Worm (Caenorhabditis elegans): ENCODE measurements around the gene K12H6.9.

DNA sequence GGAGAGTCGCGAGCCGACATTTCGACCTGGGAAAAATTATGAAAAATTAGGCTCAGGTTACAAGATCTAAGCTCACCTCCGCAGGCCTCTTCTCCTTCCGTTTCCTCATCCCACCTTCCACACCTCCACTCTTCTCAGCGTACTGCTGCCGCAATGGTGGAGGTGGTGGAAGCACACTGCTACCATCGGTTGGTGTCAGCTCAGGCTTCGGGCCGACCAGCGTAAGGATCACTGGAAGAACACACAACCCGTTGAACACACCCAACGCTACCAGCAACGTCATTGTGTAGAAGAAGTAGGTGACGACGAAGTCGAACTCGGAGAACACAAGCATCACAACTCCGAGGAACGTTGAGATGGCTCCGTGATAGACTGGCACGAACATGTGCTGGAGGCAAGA, 21.5 kb downstream of the K12H6.9 start:
- TF ChIP-seq mep-1 (tag; optimal IDR thresholded peaks at IDR 0.05) (no peak), ztf-11 (tag; optimal IDR thresholded peaks at IDR 0.05) (no peak), unc-62 (GFP tag; optimal IDR thresholded peaks at IDR 0.05) (no peak)

Measured in whole organism, mixed stage, embryonic.